Fruit fly (Drosophila melanogaster): ENCODE data around the gene Muc91C.

dm6 chr3R:18719767-18720341 lies 27.3 kb upstream of the Muc91C start:
- TF ChIP-seq CTCF (optimal IDR thresholded peaks at IDR 0.05) (no peak), CG8478 (optimal IDR thresholded peaks at IDR 0.05) (no peak)

Data from S2 (cell line).